Worm (Caenorhabditis elegans) whole organism, L3 larva: ENCODE data around the gene F53E2.2.

Experiments used
- aly-2 ChIP-seq: fragments of 150-350 bp; optimal IDR thresholded peaks from 2 replicates; lab custom pipeline; 2014; ENCODE audit warnings: missing biosample characterization, missing genetic modification characterization
- lin-15B ChIP-seq: fragments of 150-350 bp; optimal IDR thresholded peaks from 2 replicates; lab custom pipeline; 2014; ENCODE audit warnings: missing biosample characterization, missing genetic modification characterization
- nhr-11 ChIP-seq: fragments of 150-350 bp; optimal IDR thresholded peaks from 2 replicates; lab custom pipeline; 2014; ENCODE audit warnings: missing biosample characterization, missing genetic modification characterization
- nhr-28 ChIP-seq: fragments of 150-350 bp; optimal IDR thresholded peaks from 2 replicates; lab custom pipeline; 2014; ENCODE audit warnings: missing biosample characterization, missing genetic modification characterization
- skn-1 ChIP-seq: fragments of 150-350 bp; optimal IDR thresholded peaks from 2 replicates; lab custom pipeline; 2014; ENCODE audit warnings: missing biosample characterization, missing genetic modification characterization

ce11 chrV:1431702-1432187 is 43.1 kb upstream of the F53E2.2 start, which contains the start of gene ges-1:
- TF ChIP-seq lin-15B (tag; lab: Kevin White, UChicago) (no peak), nhr-11 (tag; lab: Kevin White, UChicago) (no peak), aly-2 (tag; lab: Kevin White, UChicago) (no peak), skn-1 (no peak), nhr-28 (tag; lab: Kevin White, UChicago) (no peak)
